Worm (Caenorhabditis elegans): ENCODE measurements around the gene spdl-1.

DNA sequence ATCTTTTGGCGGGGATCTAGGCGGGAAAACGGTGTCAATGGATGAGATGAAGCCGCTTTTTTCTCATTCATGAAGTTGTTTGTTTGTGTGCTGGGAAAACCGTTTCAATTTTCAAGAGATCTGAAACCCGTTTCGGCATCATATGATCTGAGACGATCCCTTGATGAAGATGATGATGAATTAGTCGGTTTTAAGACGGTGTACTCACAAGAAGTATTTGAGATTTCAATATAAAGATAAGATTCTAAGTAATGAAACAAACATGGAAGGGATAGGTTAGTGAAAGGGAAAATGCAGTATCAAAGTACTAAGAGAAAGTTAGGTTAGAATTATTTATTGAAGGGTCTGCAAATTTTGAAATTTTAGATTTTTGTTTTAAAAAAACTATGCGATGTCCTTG lies 26.8 kb downstream of the spdl-1 start:
- no peak for TF ChIP-seq ets-7 (tag; optimal IDR thresholded peaks at IDR 0.05)
- no peak for TF ChIP-seq aly-1 (tag; optimal IDR thresholded peaks at IDR 0.05)
- no peak for TF ChIP-seq hnd-1 (tag; optimal IDR thresholded peaks at IDR 0.05)
- TF ChIP-seq hmbx-1 (tag; optimal IDR thresholded peaks at IDR 0.05), result no peak

All from whole organism, early embryonic.